Worm (Caenorhabditis elegans) whole organism, L2 larva: ENCODE results near the gene C07A9.5.

ENCODE experiments used
- blmp-1 ChIP-seq: sonication (generic microtip); optimal IDR thresholded peaks from 2 replicates; lab custom pipeline; 2017; ENCODE audit warnings: missing genetic modification characterization, mild to moderate bottlenecking, missing compliant biosample characterization, antibody characterized with exemption, moderate library complexity; ENCODE audit not compliant: insufficient read depth
- ztf-11 ChIP-seq: sonication (generic microtip); optimal IDR thresholded peaks from 2 replicates; lab custom pipeline; 2017; ENCODE audit warnings: missing biosample characterization, missing genetic modification characterization

ce11 chrIII:9658569-9658968 is 24.1 kb downstream of the C07A9.5 start:
- no peak for TF ChIP-seq blmp-1 (tag; lab: Kevin White, UChicago)
- TF ChIP-seq ztf-11 (tag; lab: Kevin White, UChicago): no peak
